Worm (Caenorhabditis elegans): ENCODE measurements around the gene F54D5.24.

DNA sequence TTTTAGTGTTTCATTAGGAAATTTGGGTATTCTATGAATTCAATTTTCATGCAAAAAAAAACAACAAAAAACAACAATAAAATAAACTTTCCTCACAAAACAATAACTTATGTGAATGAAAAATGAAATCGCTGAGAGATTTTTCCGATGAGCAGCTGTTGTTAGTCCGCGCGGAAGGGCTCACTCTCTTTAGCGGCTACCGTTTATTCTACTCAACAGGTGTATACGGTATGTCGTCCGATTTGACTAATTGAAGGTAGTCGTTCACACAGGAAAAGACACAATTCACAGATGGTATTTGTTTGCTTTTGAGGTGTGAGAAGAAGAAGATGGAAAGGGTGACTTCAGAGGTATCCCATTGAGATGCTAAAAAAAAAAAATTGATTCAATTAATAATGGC is 12.9 kb downstream of the F54D5.24 start:
- TF ChIP-seq W03F9.2 (tag; optimal IDR thresholded peaks at IDR 0.05) (no peak), him-1 (tag; optimal IDR thresholded peaks at IDR 0.05) (no peak), dao-5 (tag; optimal IDR thresholded peaks at IDR 0.05) (no peak)

Data from whole organism, L4/young adult.